1 fruit fly cellular context compared by ENCODE assay signal in the genomic region with DNA sequence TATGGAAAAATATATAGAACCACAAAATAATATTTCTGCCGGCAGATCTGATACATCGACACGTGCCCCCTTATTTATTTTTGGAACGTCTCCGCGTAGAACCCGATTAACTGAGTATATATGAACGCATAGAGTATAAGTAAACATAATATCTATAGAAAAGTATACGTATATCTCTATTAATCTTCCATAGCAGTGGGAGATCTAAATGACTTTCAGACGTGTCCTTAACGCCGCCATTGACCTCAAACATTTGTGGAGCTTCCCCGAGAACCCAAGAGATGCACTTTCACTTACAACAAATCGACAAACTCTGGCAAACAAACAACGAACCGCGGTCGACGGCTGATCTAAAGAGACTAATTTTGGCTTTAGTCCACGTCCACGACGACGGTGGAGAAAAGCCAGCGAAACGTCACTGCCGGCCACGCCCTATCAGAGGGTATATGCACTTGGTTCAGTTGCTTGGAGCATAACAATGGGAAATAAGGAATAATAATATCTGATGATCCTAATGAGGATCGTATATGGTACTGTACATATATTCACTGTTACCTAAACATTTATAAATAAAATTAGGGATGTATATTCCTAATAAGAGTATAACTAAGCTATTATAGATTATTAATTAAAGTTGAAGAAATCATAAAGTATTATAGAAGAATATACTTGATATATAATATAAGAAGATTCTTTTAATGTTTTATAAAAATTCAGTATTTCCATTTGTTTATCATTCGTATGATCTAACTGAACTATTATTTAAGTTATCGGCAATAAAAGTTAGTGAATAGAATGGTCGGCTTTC.
TF ChIP-seq lines count a peak whose summit lies in the region.

A gene (minus strand): TSS at position 364 of the 808 bp plus-strand sequence.

TF ChIP-seq in whole organism, embryonic, 481 proteins besides CTCF, POLR2A, EP300 and RAD21 (continued from another document and continues in another):
- TF ChIP-seq tna (GFP tag; IDR thresholded peaks at IDR 0.05; lab: Robert Waterston, UW; ENCODE audit: partially characterized antibody) (no peak), pzg (GFP tag; optimal IDR thresholded peaks at IDR 0.05; lab: Kevin White, UChicago) (no peak), Ets97D (GFP tag; optimal IDR thresholded peaks at IDR 0.05; lab: Kevin White, UChicago) (no peak), wor (GFP tag; IDR thresholded peaks at IDR 0.05; lab: Robert Waterston, UW) (no peak), CG3065 (GFP tag; optimal IDR thresholded peaks at IDR 0.05; lab: Kevin White, UChicago) (peak; percentile 28), CG10462 (GFP tag; optimal IDR thresholded peaks at IDR 0.05; lab: Kevin White, UChicago) (peak; percentile 27), Jarid2 (GFP tag; optimal IDR thresholded peaks at IDR 0.05; lab: Kevin White, UChicago) (peak; percentile 87), ems (GFP tag; optimal IDR thresholded peaks at IDR 0.05; lab: Kevin White, UChicago) (peak; percentile 36), HmgZ (tag; optimal IDR thresholded peaks at IDR 0.05; lab: Kevin White, UChicago) (no peak), kni (GFP tag; optimal IDR thresholded peaks at IDR 0.05; lab: Kevin White, UChicago) (peak; percentile 2), sr (GFP tag; IDR thresholded peaks at IDR 0.05; lab: Robert Waterston, UW) (no peak), CrebB (tag; optimal IDR thresholded peaks at IDR 0.05; lab: Kevin White, UChicago) (no peak), CG10147 (GFP tag; optimal IDR thresholded peaks at IDR 0.05; lab: Kevin White, UChicago) (peak; percentile 52), CG17361 (GFP tag; IDR thresholded peaks at IDR 0.05; lab: Robert Waterston, UW) (peak; percentile 89), Med (GFP tag; lab: Kevin White, UChicago) (peak; percentile 68), Hr78 (GFP tag; optimal IDR thresholded peaks at IDR 0.05; lab: Kevin White, UChicago) (peak in 1 of 2 experiments; percentile 18), Ptx1 (GFP tag; IDR thresholded peaks at IDR 0.05; lab: Robert Waterston, UW) (peak; percentile 55), kay (GFP tag; optimal IDR thresholded peaks at IDR 0.05; lab: Kevin White, UChicago) (no peak), CG4707 (GFP tag; optimal IDR thresholded peaks at IDR 0.05; lab: Kevin White, UChicago) (no peak), az2 (GFP tag; optimal IDR thresholded peaks at IDR 0.05; lab: Kevin White, UChicago) (peak; percentile 73), CG18262 (tag; optimal IDR thresholded peaks at IDR 0.05; lab: Kevin White, UChicago) (peak; percentile 89), lilli (GFP tag; optimal IDR thresholded peaks at IDR 0.05; lab: Kevin White, UChicago) (peak; percentile 44), Dbx (GFP tag; IDR thresholded peaks at IDR 0.05; lab: Robert Waterston, UW) (peak; percentile 44; the same call in 1 of the 3 replicates), vvl (GFP tag; IDR thresholded peaks at IDR 0.05; lab: Robert Waterston, UW) (peak; percentile 56; the same call in 1 of the 2 replicates), CG5180 (GFP tag; optimal IDR thresholded peaks at IDR 0.05; lab: Kevin White, UChicago) (no peak), CG7839 (tag; optimal IDR thresholded peaks at IDR 0.05; lab: Kevin White, UChicago) (peak; percentile 75), CG4404 (GFP tag; IDR thresholded peaks at IDR 0.05; lab: Robert Waterston, UW) (no peak), CG15479 (GFP tag; optimal IDR thresholded peaks at IDR 0.05; lab: Kevin White, UChicago) (no peak), Gug (GFP tag; IDR thresholded peaks at IDR 0.05; lab: Robert Waterston, UW) (peak; percentile 59; the same call in 2 of the 4 replicates), Stat92E (GFP tag; optimal IDR thresholded peaks at IDR 0.05; lab: Kevin White, UChicago) (peak in 1 of 3 experiments; percentile 25), zfh1 (GFP tag; IDR thresholded peaks at IDR 0.05; lab: Robert Waterston, UW) (peak; percentile 55; the same call in 1 of the 3 replicates), cwo (GFP tag; optimal IDR thresholded peaks at IDR 0.05; lab: Kevin White, UChicago) (peak; percentile 41), CG12299 (tag; optimal IDR thresholded peaks at IDR 0.05; lab: Kevin White, UChicago) (no peak), CG8924 (tag; optimal IDR thresholded peaks at IDR 0.05; lab: Kevin White, UChicago) (peak; percentile 86), scrt (GFP tag; optimal IDR thresholded peaks at IDR 0.05; lab: Kevin White, UChicago) (peak; percentile 21), Atf-2 (GFP tag; optimal IDR thresholded peaks at IDR 0.05; lab: Kevin White, UChicago) (no peak), ato (GFP tag; IDR thresholded peaks at IDR 0.05; lab: Robert Waterston, UW; ENCODE audit: partially characterized antibody) (no peak), wdn (GFP tag; IDR thresholded peaks at IDR 0.05; lab: Robert Waterston, UW) (peak; percentile 34; the same call in 1 of the 2 replicates), mirr (GFP tag; optimal IDR thresholded peaks at IDR 0.05; lab: Kevin White, UChicago) (no peak), slbo (GFP tag; IDR thresholded peaks at IDR 0.05; lab: Robert Waterston, UW) (peak; percentile 74), CG15073 (GFP tag; optimal IDR thresholded peaks at IDR 0.05; lab: Kevin White, UChicago) (no peak), jigr1 (GFP tag; IDR thresholded peaks at IDR 0.05; lab: Robert Waterston, UW) (no peak), CG16863 (GFP tag; optimal IDR thresholded peaks at IDR 0.05; lab: Kevin White, UChicago) (peak; percentile 12), Adf1 (GFP tag; IDR thresholded peaks at IDR 0.05; lab: Robert Waterston, UW) (no peak; the same call in 1 of the 2 replicates), Sry-β (GFP tag; optimal IDR thresholded peaks at IDR 0.05; lab: Kevin White, UChicago) (no peak), Dfd (GFP tag; optimal IDR thresholded peaks at IDR 0.05; lab: Kevin White, UChicago) (no peak), otp (GFP tag; IDR thresholded peaks at IDR 0.05; lab: Robert Waterston, UW) (0 out of 3 replicates have a peak, but pooled peaks have one; percentile 43), jing (GFP tag; optimal IDR thresholded peaks at IDR 0.05; lab: Kevin White, UChicago) (no peak), HHEX (GFP tag; optimal IDR thresholded peaks at IDR 0.05; lab: Kevin White, UChicago) (peak; percentile 43), CG10565 (GFP tag; optimal IDR thresholded peaks at IDR 0.05; lab: Kevin White, UChicago) (no peak), CG17385 (GFP tag; optimal IDR thresholded peaks at IDR 0.05; lab: Kevin White, UChicago) (peak; percentile 67), CG15269 (tag; optimal IDR thresholded peaks at IDR 0.05; lab: Kevin White, UChicago) (peak; percentile 62), lov (optimal IDR thresholded peaks at IDR 0.05; lab: Kevin White, UChicago) (no peak), lov (GFP tag; IDR thresholded peaks at IDR 0.05; lab: Robert Waterston, UW) (0 out of 3 replicates have a peak, but pooled peaks have one; percentile 41), CG11398 (GFP tag; optimal IDR thresholded peaks at IDR 0.05; lab: Kevin White, UChicago) (no peak), Fer1 (GFP tag; optimal IDR thresholded peaks at IDR 0.05; lab: Kevin White, UChicago) (peak; percentile 56), Fer3 (tag; optimal IDR thresholded peaks at IDR 0.05; lab: Kevin White, UChicago) (peak; percentile 29), CG1233 (GFP tag; optimal IDR thresholded peaks at IDR 0.05; lab: Kevin White, UChicago) (peak; percentile 55), CG4730 (GFP tag; IDR thresholded peaks at IDR 0.05; lab: Robert Waterston, UW) (no peak), CG12236 (GFP tag; optimal IDR thresholded peaks at IDR 0.05; lab: Kevin White, UChicago) (no peak), CHES-1-like (GFP tag; optimal IDR thresholded peaks at IDR 0.05; lab: Kevin White, UChicago) (peak; percentile 11), CG11504 (tag; optimal IDR thresholded peaks at IDR 0.05; lab: Kevin White, UChicago) (peak; percentile 82), CG31441 (GFP tag; IDR thresholded peaks at IDR 0.05; lab: Robert Waterston, UW) (peak; percentile 82), fd64A (GFP tag; optimal IDR thresholded peaks at IDR 0.05; lab: Kevin White, UChicago) (no peak), CG8290 (GFP tag; optimal IDR thresholded peaks at IDR 0.05; lab: Kevin White, UChicago) (no peak), CG8290 (tag; optimal IDR thresholded peaks at IDR 0.05; lab: Kevin White, UChicago) (peak in 1 of 2 experiments; percentile 67), mld (GFP tag; IDR thresholded peaks at IDR 0.05; lab: Robert Waterston, UW; ENCODE audit: partially characterized antibody) (no peak), Mes4 (GFP tag; optimal IDR thresholded peaks at IDR 0.05; lab: Kevin White, UChicago) (no peak), H2.0 (GFP tag; IDR thresholded peaks at IDR 0.05; lab: Robert Waterston, UW) (0 out of 2 replicates have a peak, but pooled peaks have one; percentile 41), Rx (GFP tag; IDR thresholded peaks at IDR 0.05; lab: Robert Waterston, UW) (no peak), pum (GFP tag; optimal IDR thresholded peaks at IDR 0.05; lab: Kevin White, UChicago) (no peak), crol (GFP tag; IDR thresholded peaks at IDR 0.05; lab: Robert Waterston, UW) (no peak), CkIIα-i1 (GFP tag; IDR thresholded peaks at IDR 0.05; lab: Robert Waterston, UW) (no peak), eve (GFP tag; optimal IDR thresholded peaks at IDR 0.05; lab: Kevin White, UChicago) (no peak), wek (GFP tag; optimal IDR thresholded peaks at IDR 0.05; lab: Kevin White, UChicago) (peak; percentile 4), CG10366 (GFP tag; IDR thresholded peaks at IDR 0.05; lab: Robert Waterston, UW) (peak; percentile 41; the same call in 1 of the 2 replicates), sqz (GFP tag; optimal IDR thresholded peaks at IDR 0.05; lab: Kevin White, UChicago) (peak; percentile 3), corto (GFP tag; optimal IDR thresholded peaks at IDR 0.05; lab: Kevin White, UChicago) (no peak), NC2α (GFP tag; optimal IDR thresholded peaks at IDR 0.05; lab: Kevin White, UChicago) (no peak), croc (GFP tag; conservative IDR thresholded peaks at IDR 0.05; lab: Robert Waterston, UW) (no peak), CG5245 (GFP tag; optimal IDR thresholded peaks at IDR 0.05; lab: Kevin White, UChicago) (no peak), gfzf (GFP tag; optimal IDR thresholded peaks at IDR 0.05; lab: Kevin White, UChicago) (no peak), CG8281 (tag; optimal IDR thresholded peaks at IDR 0.05; lab: Kevin White, UChicago) (peak; percentile 22), Opbp (GFP tag; IDR thresholded peaks at IDR 0.05; lab: Robert Waterston, UW; ENCODE audit: partially characterized antibody) (no peak), CG31224 (GFP tag; IDR thresholded peaks at IDR 0.05; lab: Robert Waterston, UW) (peak; percentile 49), E2f2 (GFP tag; IDR thresholded peaks at IDR 0.05; lab: Robert Waterston, UW) (no peak), dan (GFP tag; IDR thresholded peaks at IDR 0.05; lab: Robert Waterston, UW) (no peak), Deaf1 (tag; optimal IDR thresholded peaks at IDR 0.05; lab: Kevin White, UChicago) (peak; percentile 42), C15 (GFP tag; IDR thresholded peaks at IDR 0.05; lab: Robert Waterston, UW) (no peak), dm (GFP tag; optimal IDR thresholded peaks at IDR 0.05; lab: Kevin White, UChicago) (no peak), CG11560 (tag; IDR thresholded peaks at IDR 0.05; lab: Robert Waterston, UW) (no peak), CG14014 (GFP tag; IDR thresholded peaks at IDR 0.05; lab: Robert Waterston, UW) (no peak; the same call in 1 of the 2 replicates), usp (GFP tag; optimal IDR thresholded peaks at IDR 0.05; lab: Kevin White, UChicago) (no peak), B-H2 (GFP tag; optimal IDR thresholded peaks at IDR 0.05; lab: Kevin White, UChicago) (no peak), cad (GFP tag; optimal IDR thresholded peaks at IDR 0.05; lab: Kevin White, UChicago) (no peak), Nf-YC (tag; optimal IDR thresholded peaks at IDR 0.05; lab: Kevin White, UChicago) (peak; percentile 65), CG14441 (GFP tag; IDR thresholded peaks at IDR 0.05; lab: Robert Waterston, UW) (no peak), Eip74EF (GFP tag; optimal IDR thresholded peaks at IDR 0.05; lab: Kevin White, UChicago) (peak in 1 of 2 experiments; percentile 70), ci (GFP tag; IDR thresholded peaks at IDR 0.05; lab: Robert Waterston, UW) (peak; percentile 60; the same call in 2 of the 3 replicates), slp2 (GFP tag; optimal IDR thresholded peaks at IDR 0.05; lab: Kevin White, UChicago) (no peak), br (optimal IDR thresholded peaks at IDR 0.05; lab: Kevin White, UChicago) (no peak), CG12391 (tag; optimal IDR thresholded peaks at IDR 0.05; lab: Kevin White, UChicago) (peak; percentile 80), CG16779 (GFP tag; IDR thresholded peaks at IDR 0.05; lab: Robert Waterston, UW) (peak; percentile 56; the same call in 1 of the 2 replicates), eyg (GFP tag; optimal IDR thresholded peaks at IDR 0.05; lab: Kevin White, UChicago) (no peak), CG4328 (GFP tag; optimal IDR thresholded peaks at IDR 0.05; lab: Kevin White, UChicago) (peak; percentile 29), al (GFP tag; IDR thresholded peaks at IDR 0.05; lab: Robert Waterston, UW) (peak; percentile 48; the same call in 1 of the 2 replicates), Max (GFP tag; optimal IDR thresholded peaks at IDR 0.05; lab: Kevin White, UChicago) (no peak), ATbp (GFP tag; optimal IDR thresholded peaks at IDR 0.05; lab: Kevin White, UChicago) (peak; percentile 26), CG3838 (GFP tag; optimal IDR thresholded peaks at IDR 0.05; lab: Kevin White, UChicago) (no peak), Rfx (GFP tag; IDR thresholded peaks at IDR 0.05; lab: Robert Waterston, UW) (peak; percentile 71), Chrac-16 (GFP tag; optimal IDR thresholded peaks at IDR 0.05; lab: Kevin White, UChicago) (peak; percentile 69), tin (GFP tag; optimal IDR thresholded peaks at IDR 0.05; lab: Kevin White, UChicago) (peak; percentile 58), Abd-B (GFP tag; optimal IDR thresholded peaks at IDR 0.05; lab: Kevin White, UChicago) (peak; percentile 65), CG16813 (GFP tag; IDR thresholded peaks at IDR 0.05; lab: Robert Waterston, UW; ENCODE audit: partially characterized antibody) (no peak), CG6683 (GFP tag; optimal IDR thresholded peaks at IDR 0.05; lab: Kevin White, UChicago) (peak; percentile 10), CG4424 (GFP tag; optimal IDR thresholded peaks at IDR 0.05; lab: Kevin White, UChicago) (peak; percentile 66), CG17612 (GFP tag; IDR thresholded peaks at IDR 0.05; lab: Robert Waterston, UW) (0 out of 2 replicates have a peak, but pooled peaks have one; percentile 21), sens-2 (GFP tag; IDR thresholded peaks at IDR 0.05; lab: Robert Waterston, UW) (no peak), CG9437 (GFP tag; optimal IDR thresholded peaks at IDR 0.05; lab: Kevin White, UChicago) (peak; percentile 86), vnd (GFP tag; IDR thresholded peaks at IDR 0.05; lab: Robert Waterston, UW; ENCODE audit: partially characterized antibody) (no peak), row (GFP tag; IDR thresholded peaks at IDR 0.05; lab: Robert Waterston, UW) (peak; percentile 90)
